Fruit fly (Drosophila melanogaster) whole organism, pupa: ENCODE data around the gene CG32086.

ENCODE experiments used
- CG10348 ChIP-seq: fragments of 200-800 bp; sonication (Bioruptor generic); IDR thresholded peaks from 2 replicates; pipeline ENCODE4 v1.3.6; 2022; ENCODE audit warnings: missing biosample characterization, missing genetic modification characterization
- CG12605 ChIP-seq: fragments of 200-800 bp; sonication (Bioruptor generic); IDR thresholded peaks from 2 replicates; pipeline ENCODE4 v1.3.6; 2022; ENCODE audit warnings: missing biosample characterization, missing genetic modification characterization
- CG13204 ChIP-seq: fragments of 200-800 bp; sonication (Bioruptor generic); optimal IDR thresholded peaks from 2 replicates; lab custom pipeline; 2018; ENCODE audit warnings: missing biosample characterization, mild to moderate bottlenecking, missing genetic modification characterization, moderate library complexity
- CG14655 ChIP-seq: fragments of 200-800 bp; sonication (Bioruptor generic); optimal IDR thresholded peaks from 3 replicates; lab custom pipeline; 2017; ENCODE audit warnings: mild to moderate bottlenecking, missing biosample characterization, missing genetic modification reagents, missing genetic modification characterization
- CG15710 ChIP-seq: fragments of 200-800 bp; sonication (Bioruptor generic); optimal IDR thresholded peaks from 2 replicates; lab custom pipeline; 2018; ENCODE audit warnings: missing biosample characterization, mild to moderate bottlenecking, missing genetic modification characterization, moderate library complexity
- CG17806 ChIP-seq: fragments of 200-800 bp; sonication (Bioruptor generic); optimal IDR thresholded peaks from 2 replicates; lab custom pipeline; 2018; ENCODE audit warnings: missing biosample characterization, mild to moderate bottlenecking, missing genetic modification characterization, moderate library complexity
- CG32121 ChIP-seq: fragments of 200-800 bp; sonication (Bioruptor generic); IDR thresholded peaks from 2 replicates; pipeline ENCODE4 v1.3.6; 2022; ENCODE audit warnings: missing biosample characterization, missing genetic modification characterization
- CG34367 ChIP-seq: fragments of 200-800 bp; sonication (Bioruptor generic); optimal IDR thresholded peaks from 2 replicates; lab custom pipeline; 2018; ENCODE audit warnings: missing biosample characterization, mild to moderate bottlenecking, missing genetic modification characterization
- CG4496 ChIP-seq: fragments of 200-800 bp; sonication (Bioruptor generic); IDR thresholded peaks from 3 replicates; pipeline ENCODE4 v1.3.6; 2022; ENCODE audit warnings: missing biosample characterization, missing genetic modification characterization
- CG8159 ChIP-seq: fragments of 200-800 bp; sonication (Bioruptor generic); optimal IDR thresholded peaks from 3 replicates; lab custom pipeline; 2018; ENCODE audit warnings: missing biosample characterization, mild to moderate bottlenecking, missing genetic modification characterization, moderate library complexity
- CG8301 ChIP-seq: fragments of 200-800 bp; sonication (Bioruptor generic); optimal IDR thresholded peaks from 2 replicates; lab custom pipeline; 2018; ENCODE audit warnings: missing biosample characterization, mild to moderate bottlenecking, missing genetic modification characterization
- CG9948 ChIP-seq: fragments of 200-800 bp; sonication (Bioruptor generic); optimal IDR thresholded peaks from 2 replicates; lab custom pipeline; 2018; ENCODE audit warnings: missing biosample characterization, mild to moderate bottlenecking, missing genetic modification characterization, moderate library complexity
- D1 ChIP-seq: fragments of 200-800 bp; sonication (Bioruptor generic); optimal IDR thresholded peaks from 2 replicates; lab custom pipeline; 2018; ENCODE audit warnings: missing biosample characterization, mild to moderate bottlenecking, missing genetic modification characterization, moderate library complexity
- EcR ChIP-seq: fragments of 200-800 bp; sonication (Bioruptor generic); optimal IDR thresholded peaks from 3 replicates; lab custom pipeline; 2019; ENCODE audit warnings: missing biosample characterization, missing genetic modification characterization, mild to moderate bottlenecking, moderate library complexity, missing genetic modification reagents
- Ets98B ChIP-seq: fragments of 200-800 bp; sonication (Bioruptor generic); IDR thresholded peaks from 2 replicates; pipeline ENCODE4 v1.3.6; 2022; ENCODE audit warnings: missing biosample characterization, missing genetic modification characterization
- Pif1A ChIP-seq: fragments of 200-800 bp; sonication (Bioruptor generic); optimal IDR thresholded peaks from 3 replicates; lab custom pipeline; 2016; ENCODE audit warnings: missing biosample characterization, missing genetic modification characterization
- Pif1B ChIP-seq: fragments of 200-800 bp; sonication (Bioruptor generic); optimal IDR thresholded peaks from 3 replicates; lab custom pipeline; 2016; ENCODE audit warnings: missing biosample characterization, missing genetic modification characterization
- Snoo ChIP-seq: fragments of 200-800 bp; sonication (Bioruptor generic); optimal IDR thresholded peaks from 3 replicates; lab custom pipeline; 2017; ENCODE audit warnings: missing biosample characterization, mild to moderate bottlenecking, missing genetic modification characterization, inconsistent platforms
- fd96Ca ChIP-seq: fragments of 200-800 bp; sonication (Bioruptor generic); IDR thresholded peaks from 3 replicates; pipeline ENCODE4 v1.3.6; 2022; ENCODE audit warnings: missing biosample characterization, missing genetic modification characterization
- gl ChIP-seq: fragments of 200-800 bp; sonication (Bioruptor generic); optimal IDR thresholded peaks from 2 replicates; lab custom pipeline; 2018; ENCODE audit warnings: missing biosample characterization, mild to moderate bottlenecking, missing genetic modification characterization
- rn ChIP-seq: fragments of 200-800 bp; sonication (Bioruptor generic); IDR thresholded peaks from 2 replicates; pipeline ENCODE4 v1.3.6; 2022; ENCODE audit warnings: missing biosample characterization, missing genetic modification characterization

CG32086 gene

dm6 chr3L:11587720-11588580, 4.1 kb upstream of the CG32086 start, which contains the start of gene rt:
rt (minus strand) TSS chr3L:11587770.
- TF ChIP-seq CG9948: peak; percentile 85
- peak; percentile 60; the same call in 1 of the 2 replicates for TF ChIP-seq rn (GFP tag; lab: Robert Waterston, UW)
- TF ChIP-seq CG32121: peak; percentile 66
- TF ChIP-seq CG14655 (GFP tag; lab: Kevin White, UChicago): peak; percentile 91
- peak; percentile 74 for TF ChIP-seq Ets98B (GFP tag; lab: Robert Waterston, UW)
- peak; percentile 78 for TF ChIP-seq Snoo (tag; lab: Kevin White, UChicago)
- peak; percentile 57; the same call in 1 of the 2 replicates for TF ChIP-seq CG10348
- TF ChIP-seq Pif1B (GFP tag; lab: Kevin White, UChicago): peak; percentile 76
- peak; percentile 52 for TF ChIP-seq EcR (GFP tag; lab: Kevin White, UChicago)
- TF ChIP-seq CG8159: peak; percentile 92
- peak; percentile 89 for TF ChIP-seq CG8301 (tag; lab: Kevin White, UChicago)
- peak; percentile 81 for TF ChIP-seq gl (tag; lab: Kevin White, UChicago)
- peak; percentile 81 for TF ChIP-seq CG4496 (GFP tag; lab: Robert Waterston, UW)
- peak; percentile 28 for TF ChIP-seq D1
- TF ChIP-seq Pif1A (GFP tag; lab: Kevin White, UChicago): peak; percentile 80
- peak; percentile 71 for TF ChIP-seq CG12605 (GFP tag; lab: Robert Waterston, UW)
- TF ChIP-seq fd96Ca (GFP tag; lab: Robert Waterston, UW): no peak; the same call in 1 of the 3 replicates
- peak; percentile 83 for TF ChIP-seq CG13204 (GFP tag; lab: Kevin White, UChicago)
- TF ChIP-seq CG15710 (tag; lab: Kevin White, UChicago): peak; percentile 93
- peak; percentile 84 for TF ChIP-seq CG34367 (tag; lab: Kevin White, UChicago)
- TF ChIP-seq CG17806 (tag; lab: Kevin White, UChicago): peak; percentile 84

DNA sequence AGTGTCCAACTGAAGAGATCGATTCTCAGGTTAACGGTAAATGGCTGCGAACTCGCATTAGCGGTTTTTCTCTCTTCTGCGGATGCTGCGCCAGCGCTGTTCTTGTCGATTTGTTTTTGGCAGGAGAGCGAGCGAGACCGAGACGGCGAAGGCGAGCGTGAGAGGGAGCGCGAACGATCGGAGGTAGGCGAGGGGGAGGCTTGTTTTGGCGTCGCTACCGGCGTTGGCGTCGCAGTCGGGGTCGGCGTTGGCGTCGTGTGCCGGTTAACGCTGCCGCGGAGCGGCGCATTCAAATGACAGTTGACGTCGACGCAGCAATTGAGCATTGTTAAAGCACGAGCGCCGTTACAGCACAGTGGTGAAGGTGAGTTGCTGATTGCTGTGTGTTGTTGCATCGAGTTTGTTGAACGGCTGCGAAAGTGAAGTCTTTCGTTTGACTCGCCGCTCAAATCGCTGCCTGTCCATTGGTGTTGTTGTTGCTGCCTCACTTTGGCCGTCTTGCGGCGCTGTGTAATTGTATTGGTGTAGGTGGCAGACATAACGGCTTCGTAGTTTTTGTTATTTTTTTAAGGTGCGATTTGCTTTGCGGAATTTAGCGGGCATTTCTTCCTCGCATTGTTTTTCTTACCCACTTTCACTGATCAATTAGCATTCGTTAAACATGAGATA, 3.1 kb upstream of the CG32086 start:
- TF ChIP-seq Ets98B (GFP tag; lab: Robert Waterston, UW): no peak
- 0 out of 2 replicates have a peak, but pooled peaks have one; percentile 16 for TF ChIP-seq CG32121
- no peak for TF ChIP-seq CG13204 (GFP tag; lab: Kevin White, UChicago)
- TF ChIP-seq CG17806 (tag; lab: Kevin White, UChicago): no peak
- TF ChIP-seq EcR (GFP tag; lab: Kevin White, UChicago): no peak
- peak; percentile 18; the same call in 1 of the 3 replicates for TF ChIP-seq CG4496 (GFP tag; lab: Robert Waterston, UW)
- no peak for TF ChIP-seq Pif1A (GFP tag; lab: Kevin White, UChicago)
- TF ChIP-seq CG10348: no peak
- no peak for TF ChIP-seq CG14655 (GFP tag; lab: Kevin White, UChicago)
- TF ChIP-seq CG15710 (tag; lab: Kevin White, UChicago): no peak

DNA sequence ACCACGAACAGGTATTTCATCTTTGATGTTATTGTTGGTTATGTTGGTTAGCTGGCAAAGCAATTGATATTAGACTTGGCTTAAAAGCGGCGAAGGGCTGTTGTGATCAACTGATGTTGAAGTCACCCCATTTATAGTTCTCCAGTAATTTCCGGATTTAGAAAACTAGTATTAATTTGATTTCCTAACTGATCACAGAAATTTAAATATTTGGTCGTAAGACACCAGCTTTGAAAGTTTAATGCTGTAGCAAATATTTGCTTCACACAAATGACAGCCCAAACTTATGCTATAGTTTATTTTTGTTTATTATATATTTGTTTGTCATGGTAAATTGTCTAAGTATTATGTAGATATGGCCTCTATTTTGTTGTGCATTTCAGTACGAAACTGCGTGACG, 1.8 kb downstream of the CG32086 start, which contains the start of gene CG33269:
Gene CG33269 (minus strand): TSS at position 101 of the 400 bp plus-strand sequence.
- TF ChIP-seq EcR (GFP tag; lab: Kevin White, UChicago): no peak
- no peak for TF ChIP-seq CG12605 (GFP tag; lab: Robert Waterston, UW)
- no peak for TF ChIP-seq Pif1A (GFP tag; lab: Kevin White, UChicago)
- no peak for TF ChIP-seq Snoo (tag; lab: Kevin White, UChicago)
- no peak for TF ChIP-seq D1
- no peak for TF ChIP-seq CG17806 (tag; lab: Kevin White, UChicago)
- TF ChIP-seq CG8301 (tag; lab: Kevin White, UChicago): no peak
- TF ChIP-seq, all 21 proteins: peak for 0

DNA sequence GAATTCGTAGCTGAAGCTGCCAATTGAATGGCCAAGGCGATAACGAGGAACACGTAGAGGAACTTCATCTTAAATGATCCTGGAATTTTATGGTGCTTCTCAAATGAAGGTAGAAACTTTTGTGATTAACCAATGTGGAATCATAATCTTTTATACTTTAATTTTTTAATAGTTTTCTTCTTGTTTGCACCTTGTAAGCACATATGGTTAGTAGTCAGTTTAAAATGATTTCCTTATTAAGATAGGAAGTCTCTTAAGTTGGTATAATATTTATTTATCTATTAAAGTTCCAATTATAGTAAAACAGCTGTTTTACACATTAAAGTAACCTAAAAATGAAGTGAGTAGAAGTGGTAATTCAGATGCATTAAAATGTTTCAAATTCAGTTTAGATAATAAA, 2.9 kb downstream of the CG32086 start, which contains the start of gene CG43391:
Gene CG43391 (minus strand): TSS at position 101 of the 400 bp plus-strand sequence.
- TF ChIP-seq CG8301 (tag; lab: Kevin White, UChicago) (no peak), CG4496 (GFP tag; lab: Robert Waterston, UW) (no peak), Ets98B (GFP tag; lab: Robert Waterston, UW) (no peak), Pif1A (GFP tag; lab: Kevin White, UChicago) (no peak), CG32121 (no peak)

DNA sequence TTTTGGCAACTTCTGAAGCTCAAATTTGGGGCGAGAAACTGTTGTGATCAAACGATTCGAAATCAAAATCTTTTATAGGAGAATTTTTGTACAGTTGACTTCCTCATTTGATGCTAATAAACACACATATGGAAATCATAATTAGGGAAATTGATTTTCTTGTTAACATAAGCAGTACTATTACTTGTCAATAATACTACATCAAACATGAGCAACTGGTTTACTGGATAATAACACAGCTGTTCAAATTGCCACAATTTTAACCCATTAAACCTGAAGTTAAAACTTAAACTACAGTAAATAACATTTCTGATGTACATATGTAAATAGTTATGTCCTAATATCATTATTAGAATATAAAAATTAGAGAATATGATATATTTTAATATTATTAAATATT, 3.9 kb downstream of the CG32086 start, which contains the start of gene CG43390:
Gene CG43390 (minus strand): TSS at position 32 of the 400 bp plus-strand sequence.
- TF ChIP-seq CG14655 (GFP tag; lab: Kevin White, UChicago) (no peak), CG4496 (GFP tag; lab: Robert Waterston, UW) (no peak), CG10348 (no peak)

DNA sequence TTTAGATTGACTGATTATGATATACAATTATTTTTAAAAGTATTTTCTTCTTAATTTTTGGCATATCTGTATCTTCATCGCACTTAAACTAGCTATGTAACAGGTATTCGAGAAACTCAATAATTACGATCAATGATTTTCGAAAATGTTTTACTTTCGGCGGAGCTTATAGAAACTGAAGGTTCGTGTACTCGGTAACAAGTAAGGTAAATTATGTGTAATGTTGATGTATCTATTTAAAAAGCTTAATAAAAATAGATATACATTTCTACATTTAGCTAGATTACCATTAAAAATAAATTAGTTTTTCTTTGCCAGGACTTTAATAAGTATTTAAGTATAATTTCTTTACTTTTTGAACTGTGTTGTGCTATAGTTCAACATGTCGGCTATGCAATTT, 5.0 kb downstream of the CG32086 start:
- TF ChIP-seq Pif1B (GFP tag; lab: Kevin White, UChicago) (no peak), D1 (peak; percentile 70), CG14655 (GFP tag; lab: Kevin White, UChicago) (no peak), CG15710 (tag; lab: Kevin White, UChicago) (no peak)
